Fruit fly (Drosophila melanogaster): ENCODE results near the gene Atg18b.

DNA sequence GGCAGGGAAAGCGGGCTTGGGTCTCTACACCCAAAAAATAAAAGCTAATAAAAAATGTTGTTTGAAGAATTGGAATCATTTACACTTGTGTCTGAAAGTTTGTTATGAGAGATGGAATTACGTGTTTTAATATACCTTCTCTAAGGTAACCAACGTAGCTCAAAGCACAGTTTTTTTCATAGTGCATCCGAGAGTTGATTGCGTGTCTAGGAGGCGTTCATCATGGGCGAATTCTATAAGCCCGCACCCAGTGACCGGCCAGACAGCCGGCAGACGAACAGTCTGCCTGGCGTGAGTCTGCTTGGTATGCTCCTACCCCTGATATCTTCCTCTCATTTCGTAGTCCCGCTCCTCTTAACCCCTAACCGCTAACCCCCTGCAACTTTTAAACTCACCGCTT, 32.6 kb downstream of the Atg18b start:
- TF ChIP-seq gl (tag; optimal IDR thresholded peaks at IDR 0.05) (no peak), CG13204 (GFP tag; optimal IDR thresholded peaks at IDR 0.05) (no peak), CG9948 (tag; optimal IDR thresholded peaks at IDR 0.05) (no peak), CG15710 (tag; optimal IDR thresholded peaks at IDR 0.05) (no peak), CG32121 (GFP tag; IDR thresholded peaks at IDR 0.05) (no peak), CG4496 (GFP tag; IDR thresholded peaks at IDR 0.05) (no peak), CG17806 (tag; optimal IDR thresholded peaks at IDR 0.05) (no peak)

Measured in whole organism, pupa.